Fruit fly (Drosophila melanogaster): ENCODE measurements around the gene foxo.

The foxo gene

DNA sequence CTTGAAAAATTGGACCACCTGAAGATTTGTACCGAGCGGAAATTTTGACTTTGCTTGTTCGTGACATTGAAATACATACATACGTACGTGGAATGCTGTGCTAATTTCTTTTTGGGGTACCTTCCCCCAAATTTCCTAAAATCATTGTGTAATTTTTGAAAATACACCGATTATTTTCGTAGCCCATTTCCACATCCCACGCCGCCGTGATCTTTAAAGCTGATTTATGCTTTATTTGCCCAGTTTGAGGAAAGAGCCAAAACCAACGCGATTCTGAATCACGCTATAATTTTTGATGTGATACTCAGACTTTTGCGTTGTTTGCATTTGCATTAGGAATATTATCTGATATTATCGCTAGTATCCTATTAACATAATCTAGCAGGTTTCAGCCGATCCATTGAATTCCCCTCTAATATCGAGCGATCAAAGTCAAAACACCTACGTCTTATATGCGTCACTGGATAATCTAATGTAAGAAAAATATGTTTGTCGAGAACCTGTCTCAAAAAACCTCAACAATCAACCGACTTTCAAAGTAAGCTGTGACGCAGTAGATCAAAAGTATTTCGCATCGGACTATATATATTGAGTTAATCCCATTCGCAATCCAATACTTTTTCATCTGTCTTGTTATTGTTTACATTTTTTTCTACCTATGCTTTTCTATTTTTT lies 6.3 kb downstream of the foxo start:
- TF ChIP-seq insv (optimal IDR thresholded peaks at IDR 0.05) (no peak), psq (optimal IDR thresholded peaks at IDR 0.05) (no peak), Myc (optimal IDR thresholded peaks at IDR 0.05) (no peak), Sin3A (optimal IDR thresholded peaks at IDR 0.05) (no peak), ttk (optimal IDR thresholded peaks at IDR 0.05) (no peak), h (optimal IDR thresholded peaks at IDR 0.05) (no peak)

DNA sequence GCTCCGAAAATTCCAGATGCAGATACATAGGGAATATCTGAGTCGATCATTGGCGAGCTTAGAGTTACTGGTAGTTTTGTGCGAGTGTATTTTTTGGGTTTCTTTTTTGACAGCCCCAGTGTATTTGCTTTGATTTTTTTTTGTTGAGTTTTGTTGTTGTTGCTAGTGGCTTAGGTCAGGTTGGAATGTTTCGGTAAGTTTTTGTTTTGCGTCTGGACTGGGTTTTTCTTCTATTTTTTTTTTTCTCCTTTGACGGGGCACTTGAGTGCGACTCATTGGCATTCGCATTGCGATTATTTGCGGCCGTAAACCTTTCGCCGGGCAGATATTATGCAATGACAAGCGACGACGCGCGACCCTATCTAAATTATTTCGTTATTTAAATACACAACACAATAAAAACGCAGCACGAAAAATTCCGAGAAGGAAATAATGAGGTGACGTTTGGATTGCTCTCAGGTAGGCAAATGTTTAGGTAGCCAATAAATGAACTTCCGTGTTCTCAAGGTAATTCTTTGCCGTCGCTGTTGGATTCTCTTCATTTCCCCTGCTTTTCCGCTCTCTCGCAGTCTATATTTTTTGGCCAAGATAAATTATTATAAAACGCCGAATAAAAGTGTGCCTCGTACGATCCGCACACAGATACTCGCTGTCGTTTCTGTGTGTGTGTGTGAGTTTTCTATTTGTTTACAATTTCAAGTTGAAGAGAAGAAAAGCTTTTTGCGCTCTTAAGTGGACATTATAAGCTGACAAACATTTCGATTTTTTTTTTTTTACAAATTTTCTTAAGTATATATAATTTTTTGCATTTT lies 7.6 kb downstream of the foxo start:
- TF ChIP-seq Myc (optimal IDR thresholded peaks at IDR 0.05), result no peak

DNA sequence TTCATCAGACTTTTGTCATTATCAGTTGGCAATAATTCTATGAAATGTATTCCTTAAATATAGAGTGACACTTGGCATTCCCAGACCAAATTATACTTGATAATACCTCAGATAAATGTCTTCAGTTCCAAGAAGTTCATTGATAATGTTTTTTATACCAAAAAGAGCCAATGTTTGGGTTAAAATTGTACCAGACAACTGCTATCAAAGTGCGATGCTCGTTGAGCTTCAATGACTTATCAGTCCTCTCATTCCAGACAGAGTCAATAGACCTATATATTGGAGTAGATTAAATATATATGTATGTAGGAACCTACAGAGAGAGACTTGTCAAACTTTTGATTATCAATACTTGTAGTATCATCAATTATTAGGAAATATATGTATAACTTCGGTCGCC lies 8.5 kb downstream of the foxo start:
- TF ChIP-seq h (optimal IDR thresholded peaks at IDR 0.05) (no peak), Sin3A (optimal IDR thresholded peaks at IDR 0.05) (no peak), ttk (optimal IDR thresholded peaks at IDR 0.05) (no peak), psq (optimal IDR thresholded peaks at IDR 0.05) (no peak), insv (optimal IDR thresholded peaks at IDR 0.05) (no peak)

DNA sequence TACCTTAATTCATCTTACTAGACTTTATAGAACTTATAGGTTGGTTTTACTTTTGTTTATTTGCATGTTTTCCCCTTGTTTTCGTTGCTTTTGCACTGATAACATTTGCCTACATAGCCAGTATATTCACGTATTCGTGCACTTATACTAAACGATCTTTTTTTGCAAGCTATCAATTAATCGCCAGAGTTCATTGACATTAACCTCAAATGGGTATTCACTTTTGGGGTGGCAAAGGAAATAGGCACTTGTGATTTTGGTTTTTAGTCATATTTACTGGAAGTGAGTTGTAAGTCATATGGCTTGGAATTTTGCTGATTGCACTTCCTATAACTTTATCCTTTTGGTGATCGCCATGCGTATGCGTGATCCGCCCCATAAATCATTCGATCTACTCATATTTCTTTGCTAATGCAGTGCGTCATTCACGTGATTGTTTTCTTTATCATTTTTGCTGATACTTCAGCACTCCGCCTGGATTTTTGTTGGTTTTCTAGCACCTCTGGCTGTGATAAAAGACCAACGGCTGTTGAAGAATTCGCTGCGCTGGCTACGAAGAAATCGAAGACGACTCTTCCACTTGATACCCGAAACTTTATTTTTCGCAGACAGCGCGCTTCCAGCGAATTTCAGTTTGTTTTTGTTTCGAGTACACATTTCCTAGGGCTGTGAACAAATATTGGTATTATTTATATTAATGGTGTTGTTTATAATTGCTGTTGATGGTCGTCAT lies 11.3 kb downstream of the foxo start:
- TF ChIP-seq ttk (optimal IDR thresholded peaks at IDR 0.05) (no peak), insv (optimal IDR thresholded peaks at IDR 0.05) (no peak), psq (optimal IDR thresholded peaks at IDR 0.05) (no peak), h (optimal IDR thresholded peaks at IDR 0.05) (no peak), Sin3A (optimal IDR thresholded peaks at IDR 0.05) (no peak), Myc (optimal IDR thresholded peaks at IDR 0.05) (no peak)

DNA sequence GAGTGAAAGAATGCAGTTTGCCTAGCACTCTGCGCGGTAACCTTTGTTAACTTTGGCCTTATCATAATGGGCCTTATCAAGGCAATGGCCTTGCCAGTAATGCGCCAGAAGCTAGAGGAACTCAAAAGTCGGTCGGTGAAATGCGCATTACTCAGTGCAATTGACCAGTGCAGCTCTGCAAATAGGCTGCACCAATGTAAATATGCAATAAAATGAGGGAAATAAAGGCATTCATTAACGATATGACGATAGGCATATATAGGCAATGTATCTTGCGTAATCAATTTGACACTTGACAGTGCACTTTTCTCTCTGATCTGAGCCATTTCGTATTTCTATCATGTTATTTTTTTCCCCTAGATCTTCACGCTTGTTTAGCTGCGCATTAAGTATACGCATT lies 13.4 kb downstream of the foxo start:
- TF ChIP-seq insv (optimal IDR thresholded peaks at IDR 0.05), result no peak
- no peak for TF ChIP-seq Sin3A (optimal IDR thresholded peaks at IDR 0.05)
- TF ChIP-seq Myc (optimal IDR thresholded peaks at IDR 0.05), result no peak
- TF ChIP-seq ttk (optimal IDR thresholded peaks at IDR 0.05), result no peak
- no peak for TF ChIP-seq psq (optimal IDR thresholded peaks at IDR 0.05)
- TF ChIP-seq h (optimal IDR thresholded peaks at IDR 0.05), result no peak

DNA sequence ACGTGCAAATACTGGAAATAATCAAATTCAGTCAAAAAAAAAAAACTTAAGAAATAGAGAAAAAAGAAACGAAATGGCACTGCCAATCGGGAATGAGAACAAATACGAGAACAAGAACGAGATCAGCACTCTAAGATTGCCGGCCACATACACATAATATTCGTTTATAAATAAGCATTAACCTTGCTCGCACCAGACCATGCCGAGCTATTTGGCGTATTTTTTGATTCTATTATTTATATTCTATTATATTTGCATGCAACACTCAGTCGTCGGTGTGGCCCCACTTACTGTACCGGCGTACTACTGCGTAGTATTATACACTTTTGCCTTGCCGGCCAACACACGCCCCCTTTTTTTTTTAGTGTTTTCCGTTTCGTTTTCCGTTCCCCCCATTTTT lies 13.9 kb downstream of the foxo start:
- TF ChIP-seq h (optimal IDR thresholded peaks at IDR 0.05), result no peak
- TF ChIP-seq insv (optimal IDR thresholded peaks at IDR 0.05), result no peak
- TF ChIP-seq ttk (optimal IDR thresholded peaks at IDR 0.05), result no peak
- TF ChIP-seq psq (optimal IDR thresholded peaks at IDR 0.05), result no peak
- no peak for TF ChIP-seq Sin3A (optimal IDR thresholded peaks at IDR 0.05)
- TF ChIP-seq Myc (optimal IDR thresholded peaks at IDR 0.05), result no peak

DNA sequence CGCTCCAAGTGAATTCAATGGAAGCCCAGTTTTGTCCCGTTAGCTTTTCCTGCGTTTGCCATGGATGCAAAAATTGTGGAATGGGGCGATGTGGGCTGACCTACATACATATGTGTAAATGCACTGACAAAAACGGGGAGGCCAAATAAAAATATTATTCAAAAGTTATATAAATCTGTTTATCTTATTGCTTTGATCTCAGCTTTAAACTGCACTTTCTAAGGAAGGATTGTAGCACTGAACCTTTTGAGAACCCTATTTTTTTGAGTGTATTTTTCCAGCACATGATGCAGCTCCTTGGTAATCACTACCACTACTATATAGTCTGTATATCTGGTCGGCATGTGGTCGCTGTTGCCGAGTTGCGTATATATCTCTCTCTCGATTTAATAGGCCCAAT lies 20.3 kb downstream of the foxo start:
- TF ChIP-seq insv (optimal IDR thresholded peaks at IDR 0.05) (no peak), h (optimal IDR thresholded peaks at IDR 0.05) (no peak), Myc (optimal IDR thresholded peaks at IDR 0.05) (no peak), Sin3A (optimal IDR thresholded peaks at IDR 0.05) (no peak)

DNA sequence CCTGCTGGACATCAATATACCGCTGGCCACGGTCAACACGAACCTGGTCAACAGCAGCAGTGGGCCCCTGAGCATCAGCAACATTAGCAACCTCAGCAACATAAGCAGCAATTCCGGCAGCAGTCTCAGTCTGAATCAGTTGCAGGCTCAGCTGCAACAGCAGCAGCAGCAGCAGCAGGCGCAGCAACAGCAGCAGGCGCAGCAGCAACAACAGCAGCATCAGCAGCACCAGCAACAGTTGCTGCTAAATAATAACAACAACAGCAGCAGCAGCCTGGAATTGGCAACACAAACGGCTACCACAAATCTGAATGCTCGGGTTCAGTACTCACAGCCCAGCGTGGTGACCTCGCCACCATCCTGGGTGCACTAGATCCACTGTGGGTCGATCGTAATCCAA lies 24.8 kb downstream of the foxo start:
- TF ChIP-seq insv (optimal IDR thresholded peaks at IDR 0.05), result no peak
- TF ChIP-seq ttk (optimal IDR thresholded peaks at IDR 0.05), result no peak
- TF ChIP-seq psq (optimal IDR thresholded peaks at IDR 0.05), result no peak
- TF ChIP-seq Sin3A (optimal IDR thresholded peaks at IDR 0.05), result no peak
- no peak for TF ChIP-seq h (optimal IDR thresholded peaks at IDR 0.05)
- TF ChIP-seq Myc (optimal IDR thresholded peaks at IDR 0.05), result no peak

DNA sequence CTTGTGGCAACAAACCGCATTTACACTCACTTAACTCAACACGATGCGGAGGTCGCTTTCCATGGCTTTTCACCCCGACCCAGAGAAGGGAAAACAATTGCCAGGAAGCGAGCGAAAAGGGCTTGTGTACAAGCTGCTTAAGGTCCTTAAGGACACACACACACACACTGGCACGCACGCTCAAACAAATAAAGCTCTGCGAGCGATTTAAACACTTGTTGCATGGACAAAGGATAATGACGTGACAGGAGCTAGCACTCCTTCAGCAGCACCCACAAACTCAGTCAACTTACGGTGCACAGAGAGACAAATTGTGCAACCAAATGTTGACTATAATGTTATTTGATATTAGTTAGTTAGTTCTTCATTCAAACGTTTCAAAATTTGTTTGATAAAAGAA lies 28.8 kb downstream of the foxo start:
- TF ChIP-seq h (optimal IDR thresholded peaks at IDR 0.05) (no peak), psq (optimal IDR thresholded peaks at IDR 0.05) (no peak)

DNA sequence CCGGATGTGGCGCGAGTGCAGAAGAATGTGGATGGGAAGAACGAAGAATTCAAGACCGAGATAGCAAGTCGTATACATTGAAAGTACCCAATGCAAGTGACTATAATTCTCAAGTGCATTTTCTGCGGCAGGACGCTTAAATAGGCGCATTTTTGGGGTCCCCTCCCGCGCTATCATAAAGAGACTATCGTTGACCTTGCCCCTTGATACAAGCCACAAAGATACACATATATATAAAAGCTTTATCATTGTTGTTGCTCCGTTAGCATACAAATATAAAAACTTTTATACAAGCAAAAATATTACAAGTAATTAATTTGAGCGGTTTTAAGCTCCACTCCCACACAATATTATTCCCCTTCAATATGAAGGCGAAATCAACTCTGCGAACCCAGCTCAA lies 31.4 kb downstream of the foxo start:
- no peak for TF ChIP-seq h (optimal IDR thresholded peaks at IDR 0.05)
- no peak for TF ChIP-seq Sin3A (optimal IDR thresholded peaks at IDR 0.05)
- no peak for TF ChIP-seq insv (optimal IDR thresholded peaks at IDR 0.05)
- TF ChIP-seq Myc (optimal IDR thresholded peaks at IDR 0.05), result no peak
- TF ChIP-seq psq (optimal IDR thresholded peaks at IDR 0.05), result no peak
- no peak for TF ChIP-seq ttk (optimal IDR thresholded peaks at IDR 0.05)

DNA sequence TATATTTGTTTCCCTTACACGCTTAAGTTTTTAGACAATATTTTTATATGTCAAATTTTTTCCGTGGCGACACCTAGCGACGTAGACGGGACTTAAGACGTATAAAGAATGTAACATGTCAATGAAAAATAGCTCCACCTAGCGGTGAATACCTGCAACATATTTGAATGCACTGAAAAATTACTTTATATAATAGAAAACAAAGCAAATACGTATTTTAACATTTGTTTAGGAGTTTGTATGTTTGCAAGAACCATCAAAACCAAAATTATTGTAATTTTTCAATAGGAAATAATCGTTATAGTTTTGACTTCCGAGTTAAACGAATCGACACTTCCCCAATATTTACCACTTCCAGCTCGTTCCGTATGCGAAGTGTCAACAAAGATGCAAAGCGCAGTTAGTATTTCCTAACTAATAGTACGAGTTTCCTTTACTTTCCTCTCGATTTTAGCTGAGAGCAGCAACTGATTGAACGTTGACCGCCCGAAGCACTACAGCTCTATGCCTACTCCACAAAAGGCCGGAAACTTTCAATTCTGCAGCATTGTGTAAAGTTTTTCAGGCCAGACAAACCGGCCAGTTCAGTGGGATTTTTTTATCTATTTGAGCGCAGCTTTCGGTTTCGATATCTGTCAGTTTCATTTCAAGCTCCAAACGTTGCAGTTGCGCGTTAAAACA lies 32.3 kb downstream of the foxo start, which contains the start of gene Npc2b:
Npc2b (plus strand) TSS at position 631 of the 681 bp plus-strand sequence.
- TF ChIP-seq insv (optimal IDR thresholded peaks at IDR 0.05), result no peak
- no peak for TF ChIP-seq Myc (optimal IDR thresholded peaks at IDR 0.05)
- TF ChIP-seq ttk (optimal IDR thresholded peaks at IDR 0.05), result no peak
- no peak for TF ChIP-seq Sin3A (optimal IDR thresholded peaks at IDR 0.05)
- TF ChIP-seq h (optimal IDR thresholded peaks at IDR 0.05), result no peak
- no peak for TF ChIP-seq psq (optimal IDR thresholded peaks at IDR 0.05)

DNA sequence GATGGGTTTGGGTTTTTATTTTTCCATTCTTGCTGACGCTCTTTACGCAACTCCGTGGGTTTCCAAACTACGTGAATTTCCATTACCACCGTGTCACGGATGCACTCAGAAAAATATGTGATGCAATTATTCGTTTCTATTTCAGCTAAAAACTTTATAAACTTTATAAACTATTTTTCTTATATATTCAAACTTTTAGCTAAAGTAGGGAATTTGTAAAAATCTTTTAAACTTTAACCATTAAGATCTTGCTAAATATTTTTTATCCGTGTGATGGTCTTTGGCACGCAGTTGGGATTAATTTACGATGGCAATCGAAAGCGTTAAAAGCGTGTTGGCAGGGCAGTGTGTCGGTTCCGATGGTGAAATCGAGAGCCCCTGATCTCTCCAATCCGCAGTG lies 38.7 kb downstream of the foxo start:
- TF ChIP-seq Myc (optimal IDR thresholded peaks at IDR 0.05), result no peak
- TF ChIP-seq h (optimal IDR thresholded peaks at IDR 0.05), result no peak
- no peak for TF ChIP-seq insv (optimal IDR thresholded peaks at IDR 0.05)
- TF ChIP-seq Sin3A (optimal IDR thresholded peaks at IDR 0.05), result no peak
- TF ChIP-seq psq (optimal IDR thresholded peaks at IDR 0.05), result no peak
- no peak for TF ChIP-seq ttk (optimal IDR thresholded peaks at IDR 0.05)

Measured in Kc167 (cell line).